Fruit fly (Drosophila melanogaster): Measurements from ENCODE around the gene CG9784.
A peak's percentile ranks its signal among the peaks of the same experiment; 100 is the strongest.

The CG9784 gene

DNA sequence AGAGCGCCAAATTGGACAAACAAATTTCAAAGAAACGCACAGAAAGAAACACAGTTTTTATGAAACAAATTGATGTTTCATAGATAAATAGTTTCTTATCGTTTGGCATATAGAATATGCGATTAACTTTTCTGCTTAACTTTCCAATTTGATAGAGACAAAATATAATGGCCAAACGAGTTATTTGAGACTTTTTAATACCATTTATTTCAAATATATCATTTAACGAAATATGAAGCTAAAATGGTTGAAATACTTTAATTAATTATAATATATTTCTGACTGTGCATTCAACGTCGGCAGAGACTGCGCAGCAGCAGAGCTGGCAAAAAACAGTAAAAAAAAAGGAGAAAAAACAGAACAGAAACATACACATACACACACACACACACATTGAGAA is 13.4 kb downstream of the CG9784 start:
- no peak for TF ChIP-seq noc (tag; optimal IDR thresholded peaks at IDR 0.05)

dm6 chrX:16583730-16584129 is 15.3 kb downstream of the CG9784 start:
- no peak for TF ChIP-seq noc (tag; optimal IDR thresholded peaks at IDR 0.05)

DNA sequence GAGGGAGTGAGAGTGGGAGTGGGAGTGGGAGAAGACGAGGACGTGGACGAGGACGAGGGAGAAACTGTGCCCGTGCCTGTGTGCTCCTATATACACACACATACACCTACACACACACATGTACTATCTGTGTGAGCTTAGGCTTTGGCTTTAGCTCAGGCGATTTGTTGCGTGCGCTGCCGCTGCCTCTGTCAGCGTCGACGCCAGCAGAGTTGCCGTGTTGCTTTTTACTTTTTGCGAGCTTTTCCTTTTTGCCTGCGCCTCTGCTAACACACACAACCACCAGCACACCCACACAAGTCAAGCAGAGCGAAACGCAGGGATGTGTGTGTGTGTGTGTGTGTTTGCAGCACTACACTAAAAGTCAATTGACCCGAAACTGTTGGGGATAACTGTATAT is 16.9 kb downstream of the CG9784 start:
- no peak for TF ChIP-seq noc (tag; optimal IDR thresholded peaks at IDR 0.05)

DNA sequence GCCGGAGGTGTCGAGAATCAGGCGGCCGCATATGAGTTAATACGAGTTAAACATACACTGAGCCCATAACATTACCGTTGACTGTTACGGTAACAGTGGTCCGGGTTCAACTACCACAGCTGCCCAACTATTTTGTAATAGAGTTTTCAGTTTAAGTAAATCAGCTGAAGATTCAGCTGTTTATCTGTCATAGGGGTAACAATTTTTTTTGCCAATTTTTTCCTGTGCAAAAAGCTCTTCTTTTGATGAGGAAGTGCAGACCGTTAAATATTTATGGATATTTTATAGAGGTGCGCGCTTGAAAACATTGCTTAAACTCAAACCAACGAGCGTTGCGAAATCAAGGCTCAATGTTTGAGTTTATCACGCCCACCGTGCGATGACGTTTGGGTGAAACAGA is 17.3 kb downstream of the CG9784 start:
- no peak for TF ChIP-seq noc (tag; optimal IDR thresholded peaks at IDR 0.05)

- TF ChIP-seq noc (tag; optimal IDR thresholded peaks at IDR 0.05), result no peak
These were observed 19.0 kb downstream of the CG9784 start for dm6 chrX:16579978-16580377.

DNA sequence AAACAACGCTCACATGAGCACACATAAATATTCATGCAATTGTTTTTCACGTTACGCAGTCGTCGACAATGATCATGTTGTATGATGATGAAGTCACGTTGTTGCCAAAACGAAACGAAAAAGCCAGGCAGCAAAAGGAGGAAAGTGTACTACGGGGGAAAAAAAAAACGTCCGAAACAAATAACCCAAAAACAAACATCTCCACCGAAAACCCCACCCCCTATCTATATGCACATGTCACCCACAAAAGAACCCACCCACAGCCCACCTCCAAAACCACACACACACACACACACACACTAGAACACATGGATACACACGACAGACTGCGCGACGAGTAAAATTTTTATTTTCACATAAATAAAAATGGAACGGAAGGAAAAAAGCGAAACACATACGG is 23.9 kb downstream of the CG9784 start:
- no peak for TF ChIP-seq noc (tag; optimal IDR thresholded peaks at IDR 0.05)

dm6 chrX:16574114-16574513 is 24.9 kb downstream of the CG9784 start:
- TF ChIP-seq noc (tag; optimal IDR thresholded peaks at IDR 0.05), result no peak

- TF ChIP-seq noc (tag; optimal IDR thresholded peaks at IDR 0.05), result no peak
These were observed 25.4 kb downstream of the CG9784 start for dm6 chrX:16573659-16574058.

dm6 chrX:16570572-16571224 is 28.3 kb downstream of the CG9784 start:
- TF ChIP-seq noc (tag; optimal IDR thresholded peaks at IDR 0.05), result no peak

DNA sequence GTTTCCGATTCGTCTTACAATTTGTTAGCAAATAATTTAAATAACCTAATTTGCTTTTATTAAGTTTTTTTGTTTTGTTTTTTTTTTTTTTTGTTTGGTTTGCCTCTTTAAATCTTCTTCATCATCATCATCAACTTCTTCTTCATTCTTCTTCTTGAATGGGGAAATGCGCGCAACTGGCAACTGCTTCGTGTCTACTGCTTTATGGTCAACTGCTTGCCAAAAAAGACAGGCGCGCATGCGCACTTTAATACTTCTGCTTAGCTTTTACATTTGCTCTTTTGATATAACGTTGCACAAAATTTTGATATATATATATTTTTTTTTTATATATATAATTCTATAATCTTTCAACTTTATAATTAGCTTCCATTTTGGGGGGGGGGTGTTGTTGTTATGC is 33.6 kb downstream of the CG9784 start:
- no peak for TF ChIP-seq noc (tag; optimal IDR thresholded peaks at IDR 0.05)

DNA sequence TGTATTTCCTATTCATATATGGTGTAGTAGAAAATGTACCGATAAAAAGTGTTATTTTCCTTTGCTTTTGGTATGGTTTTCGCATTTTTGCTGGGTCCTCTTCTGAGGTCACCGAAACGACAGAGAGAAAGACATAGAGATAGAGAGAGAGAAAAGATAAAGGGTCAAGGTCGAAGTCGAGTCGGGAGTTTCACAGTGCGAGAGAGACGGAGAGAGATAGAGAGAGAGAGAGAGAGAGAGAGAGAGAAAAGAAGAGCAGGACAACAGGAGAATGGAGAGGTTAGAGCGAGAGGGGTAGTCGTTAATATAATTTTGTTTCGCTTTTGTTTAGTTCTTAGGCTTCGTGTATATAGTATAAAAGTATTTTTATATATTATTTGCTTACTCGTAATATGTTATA is 36.8 kb downstream of the CG9784 start:
- no peak for TF ChIP-seq noc (tag; optimal IDR thresholded peaks at IDR 0.05)

- peak; percentile 44 for TF ChIP-seq noc (tag; optimal IDR thresholded peaks at IDR 0.05)
These were observed 39.2 kb downstream of the CG9784 start, which contains the start of gene Pp2B-14D for dm6 chrX:16559514-16560510. Gene Pp2B-14D, minus strand, starts transcription at chrX:16560016.

DNA sequence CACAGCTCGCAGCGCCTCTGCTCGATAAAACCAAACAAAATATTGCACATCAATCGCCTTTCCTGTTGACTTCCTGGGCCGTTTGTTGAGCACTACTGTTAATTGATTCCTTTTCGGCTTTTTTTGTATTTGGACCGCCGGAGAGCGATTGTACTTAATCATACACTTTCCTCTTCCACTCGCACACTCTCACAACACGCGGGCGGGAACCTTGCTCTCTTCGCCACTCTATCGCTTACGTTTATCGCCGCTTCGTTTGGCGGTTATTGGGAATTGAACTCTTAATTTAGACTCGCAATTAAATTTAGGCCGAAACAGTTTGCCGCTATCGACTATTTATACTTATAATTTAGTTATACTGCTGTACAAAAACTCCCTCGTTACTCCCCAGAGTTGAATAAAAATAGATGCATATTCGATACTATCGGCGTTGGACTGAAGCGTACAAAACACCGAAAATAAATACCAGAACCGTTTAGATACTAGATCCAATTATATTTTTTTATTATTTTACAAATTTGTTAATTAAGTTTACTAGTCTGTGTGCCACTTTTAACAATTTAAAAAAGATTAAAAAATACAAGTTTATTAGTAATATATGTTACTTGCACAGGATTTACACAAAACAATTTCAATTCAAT is 45.4 kb downstream of the CG9784 start, which contains the start of gene Arp2:
TSS of gene Arp2 (minus strand) at position 427 of the 641 bp plus-strand sequence.
- no peak for TF ChIP-seq noc (tag; optimal IDR thresholded peaks at IDR 0.05)

DNA sequence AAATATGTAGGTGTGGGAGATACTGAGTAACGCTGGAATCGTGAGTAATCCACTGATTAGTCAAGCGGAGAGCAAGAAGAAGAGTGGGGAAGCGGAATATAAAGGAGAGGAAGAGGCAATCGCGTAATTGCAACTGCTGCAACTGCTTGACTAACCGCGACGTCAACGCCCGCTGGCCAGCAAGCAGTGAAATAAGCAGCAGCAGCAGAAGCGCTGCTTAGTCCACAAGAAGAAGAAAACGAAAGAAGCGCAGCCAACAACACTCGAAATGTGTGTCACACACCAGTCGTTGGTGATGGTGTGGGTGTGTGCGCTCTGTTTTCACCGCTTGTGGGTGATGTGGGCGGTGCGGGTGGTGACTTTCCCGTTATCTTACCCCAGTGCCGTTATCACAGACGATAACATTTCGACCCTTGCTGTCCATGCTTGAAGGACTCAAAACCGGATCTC is 46.0 kb downstream of the CG9784 start:
- no peak for TF ChIP-seq noc (tag; optimal IDR thresholded peaks at IDR 0.05)

- TF ChIP-seq noc (tag; optimal IDR thresholded peaks at IDR 0.05), result peak; percentile 62
These were observed 46.4 kb downstream of the CG9784 start for dm6 chrX:16552567-16552966.

dm6 chrX:16547390-16547789 is 51.6 kb downstream of the CG9784 start, which contains the start of gene CG9902:
Gene CG9902, minus strand, starts transcription at chrX:16547520.
- TF ChIP-seq noc (tag; optimal IDR thresholded peaks at IDR 0.05), result no peak
